Worm (Caenorhabditis elegans): ENCODE results near the gene T13C5.3.

DNA sequence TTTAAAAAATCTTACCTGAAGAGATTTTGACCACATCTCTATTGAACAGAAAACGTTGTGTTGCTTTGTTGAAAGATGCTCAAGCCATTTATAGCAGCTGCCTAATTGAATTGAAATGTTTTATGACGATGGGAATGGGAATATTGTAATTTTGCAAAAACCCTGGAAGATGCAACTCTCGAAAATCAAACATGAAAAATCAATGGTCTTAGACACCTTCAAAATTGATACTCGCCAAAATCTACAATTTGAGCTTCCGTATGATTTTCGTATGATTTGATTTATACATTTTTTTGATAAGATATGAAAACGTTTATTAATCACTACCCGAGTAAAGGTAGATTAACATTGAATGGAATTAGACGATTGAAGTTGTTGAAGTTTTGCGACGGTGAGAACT is 30.1 kb downstream of the T13C5.3 start, which contains the start of gene C14F11.7:
- TF ChIP-seq blmp-1 (tag; optimal IDR thresholded peaks at IDR 0.05), result no peak
- no peak for TF ChIP-seq pha-4 (tag; optimal IDR thresholded peaks at IDR 0.05)
- TF ChIP-seq lin-13 (tag; optimal IDR thresholded peaks at IDR 0.05), result no peak
- TF ChIP-seq ztf-11 (tag; optimal IDR thresholded peaks at IDR 0.05), result no peak
- TF ChIP-seq mep-1 (tag; optimal IDR thresholded peaks at IDR 0.05), result no peak
- no peak for TF ChIP-seq bed-3 (GFP tag; optimal IDR thresholded peaks at IDR 0.05)
- no peak for TF ChIP-seq snpc-4 (tag; optimal IDR thresholded peaks at IDR 0.05)
- no peak for TF ChIP-seq nhr-12 (tag; optimal IDR thresholded peaks at IDR 0.05)
